Worm (Caenorhabditis elegans) whole organism, L4 larva: ENCODE measurements around the gene C34E10.12.

Experiments
- ZK546.5 ChIP-seq, 2 experiments: sonication (generic microtip); optimal IDR thresholded peaks; 2 replicates each; lab custom pipeline; 2017; ENCODE audit warnings: missing biosample characterization in 2 of 2, missing genetic modification characterization in 2 of 2
- egl-27 ChIP-seq: sonication (generic microtip); optimal IDR thresholded peaks from 3 replicates; lab custom pipeline; 2017; ENCODE audit warnings: missing biosample characterization, missing genetic modification reagents, missing genetic modification characterization
- lin-29 ChIP-seq: fragments of 200-800 bp; sonication (Bioruptor generic); IDR thresholded peaks from 2 replicates; pipeline ENCODE4 v1.3.6; 2022; ENCODE audit warnings: missing genetic modification reagents, missing genetic modification characterization, missing compliant biosample characterization
- pha-4 ChIP-seq, 2 experiments: fragments of 150-350 bp in 1 of 2; fragments of 200-800 bp in 1 of 2; sonication (Bioruptor generic) in 1 of 2; IDR thresholded peaks in 1 of 2; optimal IDR thresholded peaks in 1 of 2; 2 replicates each; pipeline versions ENCODE4 v1.3.6 to Lab custom; 2014 to 2022; ENCODE audit warnings: missing genetic modification characterization in 2 of 2, missing genetic modification reagents in 2 of 2, missing biosample characterization in 1 of 2, missing compliant biosample characterization in 1 of 2
- tag-97 ChIP-seq: fragments of 200-800 bp; sonication (Bioruptor generic); IDR thresholded peaks from 2 replicates; pipeline ENCODE4 v1.3.6; 2022; ENCODE audit warnings: missing genetic modification characterization, missing compliant biosample characterization
- unc-62 ChIP-seq, 3 experiments: fragments of 150-350 bp in 1 of 3; sonication (generic microtip); optimal IDR thresholded peaks in 2 of 3; peaks in 1 of 3; 1 replicate in 1 of 3; 2 replicates in 2 of 3; lab custom pipeline; 2014 to 2017; ENCODE audit warnings: missing biosample characterization in 3 of 3, missing genetic modification characterization in 3 of 3, missing genetic modification reagents in 3 of 3, missing genotype in 1 of 3

DNA sequence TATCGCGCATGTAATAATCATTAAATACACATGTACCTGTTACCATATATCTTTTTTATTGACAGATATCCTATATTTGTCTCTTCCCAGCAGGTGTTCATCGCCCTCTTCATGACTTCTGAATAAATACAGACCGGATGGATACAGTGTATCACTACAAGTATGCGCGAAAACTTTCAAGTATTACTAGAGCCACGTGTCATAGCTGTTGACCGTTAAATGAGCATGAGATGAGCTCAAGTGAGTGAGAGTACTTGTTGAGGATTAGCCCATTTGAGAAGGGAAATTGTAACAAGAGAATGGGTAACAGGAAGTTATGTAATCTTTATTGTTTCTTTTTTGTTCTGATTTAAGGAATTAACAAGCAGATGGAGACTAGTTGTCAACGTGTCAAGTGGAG is 17.4 kb upstream of the C34E10.12 start:
- TF ChIP-seq tag-97 (GFP tag; lab: Robert Waterston, UW) = no peak
- TF ChIP-seq pha-4 (GFP tag; IDR thresholded peaks at IDR 0.05; lab: Robert Waterston, UW) = no peak
- TF ChIP-seq pha-4 (tag; optimal IDR thresholded peaks at IDR 0.05; lab: Kevin White, UChicago) = no peak
- TF ChIP-seq lin-29 (GFP tag; lab: Robert Waterston, UW) = no peak
- no peak for TF ChIP-seq ZK546.5 (tag; optimal IDR thresholded peaks at IDR 0.05; lab: Kevin White, UChicago)
- TF ChIP-seq unc-62 (GFP tag; optimal IDR thresholded peaks at IDR 0.05 in 1 of 2; lab: Kevin White, UChicago) = no peak
- TF ChIP-seq unc-62 (tag; optimal IDR thresholded peaks at IDR 0.05; lab: Kevin White, UChicago) = no peak
- TF ChIP-seq egl-27 (tag; lab: Kevin White, UChicago) = no peak
